Fruit fly (Drosophila melanogaster): ENCODE results near the gene Sh.

Gene Sh

dm6 chrX:18082674-18083073, 19.6 kb upstream of the Sh start (continued):
- TF ChIP-seq CG6683 (GFP tag; optimal IDR thresholded peaks at IDR 0.05) (no peak), Dll (GFP tag; IDR thresholded peaks at IDR 0.05; ENCODE audit: partially characterized antibody) (no peak), Side (GFP tag; optimal IDR thresholded peaks at IDR 0.05) (no peak), NfI (GFP tag; optimal IDR thresholded peaks at IDR 0.05) (peak; percentile 7), CG14860 (GFP tag; IDR thresholded peaks at IDR 0.05; ENCODE audit: partially characterized antibody) (no peak), HmgZ (tag; optimal IDR thresholded peaks at IDR 0.05) (no peak), dmrt11E (tag; optimal IDR thresholded peaks at IDR 0.05) (no peak), ewg (GFP tag; optimal IDR thresholded peaks at IDR 0.05) (no peak), grau (tag; optimal IDR thresholded peaks at IDR 0.05) (no peak), ro (GFP tag; IDR thresholded peaks at IDR 0.05) (no peak), gro (GFP tag; optimal IDR thresholded peaks at IDR 0.05) (no peak), Nf-YC (tag; optimal IDR thresholded peaks at IDR 0.05) (no peak), CG7987 (GFP tag; optimal IDR thresholded peaks at IDR 0.05) (peak; percentile 11), crol (GFP tag; IDR thresholded peaks at IDR 0.05) (no peak), mam (GFP tag; optimal IDR thresholded peaks at IDR 0.05) (no peak), luna (GFP tag; optimal IDR thresholded peaks at IDR 0.05) (no peak), mirr (GFP tag; optimal IDR thresholded peaks at IDR 0.05) (peak; percentile 84), ftz-f1 (GFP tag; optimal IDR thresholded peaks at IDR 0.05) (no peak), Atf3 (GFP tag; optimal IDR thresholded peaks at IDR 0.05) (no peak), mld (GFP tag; IDR thresholded peaks at IDR 0.05; ENCODE audit: partially characterized antibody) (no peak), kni (GFP tag; optimal IDR thresholded peaks at IDR 0.05) (no peak), CG33213 (GFP tag; optimal IDR thresholded peaks at IDR 0.05) (no peak), lola (GFP tag; optimal IDR thresholded peaks at IDR 0.05) (no peak), zen (tag; optimal IDR thresholded peaks at IDR 0.05) (no peak), CG2116 (GFP tag; optimal IDR thresholded peaks at IDR 0.05) (no peak), Doc2 (GFP tag; IDR thresholded peaks at IDR 0.05) (no peak), MESR4 (GFP tag; optimal IDR thresholded peaks at IDR 0.05) (no peak), scrt (GFP tag; optimal IDR thresholded peaks at IDR 0.05) (no peak), Chrac-16 (GFP tag; optimal IDR thresholded peaks at IDR 0.05) (no peak), CG11085 (GFP tag; IDR thresholded peaks at IDR 0.05) (no peak), CG43689 (GFP tag; IDR thresholded peaks at IDR 0.05) (no peak), MTF-1 (GFP tag; optimal IDR thresholded peaks at IDR 0.05; ENCODE audit: borderline replicate concordance) (peak; percentile 48), CG9932 (GFP tag; IDR thresholded peaks at IDR 0.05) (no peak), CG10267 (tag; optimal IDR thresholded peaks at IDR 0.05) (no peak), tap (tag; optimal IDR thresholded peaks at IDR 0.05) (no peak), CG8478 (optimal IDR thresholded peaks at IDR 0.05) (no peak), Fer1 (GFP tag; optimal IDR thresholded peaks at IDR 0.05) (no peak), CG11456 (GFP tag; IDR thresholded peaks at IDR 0.05) (no peak), ase (GFP tag; IDR thresholded peaks at IDR 0.05) (no peak), zf30C (GFP tag; optimal IDR thresholded peaks at IDR 0.05) (no peak), HHEX (GFP tag; optimal IDR thresholded peaks at IDR 0.05) (peak; percentile 56), dysf (GFP tag; IDR thresholded peaks at IDR 0.05) (no peak; the same call in 2 of the 3 replicates), CG10274 (GFP tag; optimal IDR thresholded peaks at IDR 0.05) (no peak), salm (tag; optimal IDR thresholded peaks at IDR 0.05) (peak; percentile 15), Abd-B (GFP tag; optimal IDR thresholded peaks at IDR 0.05) (no peak), wdn (GFP tag; IDR thresholded peaks at IDR 0.05) (no peak), vnd (GFP tag; IDR thresholded peaks at IDR 0.05; ENCODE audit: partially characterized antibody) (no peak), ato (GFP tag; IDR thresholded peaks at IDR 0.05; ENCODE audit: partially characterized antibody) (no peak), repo (GFP tag; optimal IDR thresholded peaks at IDR 0.05) (no peak), ab (GFP tag; optimal IDR thresholded peaks at IDR 0.05) (no peak), CG12659 (GFP tag; optimal IDR thresholded peaks at IDR 0.05) (peak; percentile 30)

Measured in whole organism, embryonic.